Worm (Caenorhabditis elegans): ENCODE measurements around the gene fbxb-33.

ce11 chrII:3640197-3640596, 7.0 kb upstream of the fbxb-33 start, which contains the start of gene M151.10:
- TF ChIP-seq nhr-28 (tag; optimal IDR thresholded peaks at IDR 0.05) (no peak), elt-2 (tag; optimal IDR thresholded peaks at IDR 0.05) (no peak), efl-1 (optimal IDR thresholded peaks at IDR 0.05) (no peak), efl-1 (GFP tag; optimal IDR thresholded peaks at IDR 0.05 in 1 of 2) (no peak), unc-62 (GFP tag; optimal IDR thresholded peaks at IDR 0.05) (no peak), nhr-77 (tag; optimal IDR thresholded peaks at IDR 0.05) (no peak), nhr-84 (tag; optimal IDR thresholded peaks at IDR 0.05) (no peak), nhr-237 (tag; optimal IDR thresholded peaks at IDR 0.05) (no peak), ces-1 (GFP tag; optimal IDR thresholded peaks at IDR 0.05) (no peak), C34B4.2 (tag; optimal IDR thresholded peaks at IDR 0.05) (no peak), ceh-82 (tag; optimal IDR thresholded peaks at IDR 0.05) (no peak), ztf-4 (tag; optimal IDR thresholded peaks at IDR 0.05) (no peak), nhr-76 (tag; optimal IDR thresholded peaks at IDR 0.05) (no peak), lin-15B (tag; optimal IDR thresholded peaks at IDR 0.05) (no peak), fos-1 (tag; optimal IDR thresholded peaks at IDR 0.05) (no peak)

Measured in whole organism, L1 larva.